Worm (Caenorhabditis elegans): ENCODE data around the gene affl-1.

affl-1 gene

ce11 chrIII:432988-433387 is 7.0 kb upstream of the affl-1 start (continued):
- TF ChIP-seq B0035.1 (tag; optimal IDR thresholded peaks at IDR 0.05), result no peak
- TF ChIP-seq dpff-1 (tag; optimal IDR thresholded peaks at IDR 0.05), result no peak
- TF ChIP-seq ztf-18 (tag; optimal IDR thresholded peaks at IDR 0.05), result no peak
- no peak for TF ChIP-seq dpl-1 (GFP tag; optimal IDR thresholded peaks at IDR 0.05)
- TF ChIP-seq ceh-91 (GFP tag; IDR thresholded peaks at IDR 0.05), result no peak
- TF ChIP-seq hsf-1 (GFP tag; IDR thresholded peaks at IDR 0.05), result no peak
- TF ChIP-seq pha-4 (tag; optimal IDR thresholded peaks at IDR 0.05), result no peak
- peak; percentile 79 for TF ChIP-seq dox-1 (GFP tag; IDR thresholded peaks at IDR 0.05)
- TF ChIP-seq Y79H2A.3 (GFP tag; conservative IDR thresholded peaks at IDR 0.05), result no peak
- no peak for TF ChIP-seq ztf-6 (GFP tag; IDR thresholded peaks at IDR 0.05)
- no peak for TF ChIP-seq F23B12.7 (tag; optimal IDR thresholded peaks at IDR 0.05; ENCODE audit: insufficient read depth)
- peak; percentile 26 for TF ChIP-seq ets-4 (GFP tag; optimal IDR thresholded peaks at IDR 0.05)
- no peak for TF ChIP-seq F10E7.11 (tag; optimal IDR thresholded peaks at IDR 0.05)
- peak; percentile 40 for TF ChIP-seq nhr-80 (tag; optimal IDR thresholded peaks at IDR 0.05)
- no peak for TF ChIP-seq snpc-4 (GFP tag; optimal IDR thresholded peaks at IDR 0.05)
- no peak for TF ChIP-seq snpc-4 (tag; optimal IDR thresholded peaks at IDR 0.05)
- TF ChIP-seq F39B2.1 (GFP tag; IDR thresholded peaks at IDR 0.05), result no peak
- peak; percentile 42 for TF ChIP-seq gei-17 (GFP tag; optimal IDR thresholded peaks at IDR 0.05)
- peak; percentile 9 for TF ChIP-seq repo-1 (tag; optimal IDR thresholded peaks at IDR 0.05)
- TF ChIP-seq die-1 (tag; optimal IDR thresholded peaks at IDR 0.05), result no peak
- TF ChIP-seq egrh-3 (GFP tag; IDR thresholded peaks at IDR 0.05), result peak; percentile 89
- no peak for TF ChIP-seq tbp1 (GFP tag; optimal IDR thresholded peaks at IDR 0.05)
- TF ChIP-seq bed-2 (GFP tag; IDR thresholded peaks at IDR 0.05), result no peak
- no peak for TF ChIP-seq T07F8.4 (tag; optimal IDR thresholded peaks at IDR 0.05)
- no peak for TF ChIP-seq nhr-27 (tag; optimal IDR thresholded peaks at IDR 0.05)
- no peak for TF ChIP-seq athp-1 (tag; optimal IDR thresholded peaks at IDR 0.05)
- no peak for TF ChIP-seq lsy-27 (tag; optimal IDR thresholded peaks at IDR 0.05; ENCODE audit: borderline replicate concordance, insufficient read depth)
- TF ChIP-seq ceh-27 (GFP tag; optimal IDR thresholded peaks at IDR 0.05), result peak; percentile 53
- TF ChIP-seq atf-7 (tag; optimal IDR thresholded peaks at IDR 0.05), result no peak
- TF ChIP-seq lin-35 (GFP tag; optimal IDR thresholded peaks at IDR 0.05), result no peak
- no peak for TF ChIP-seq hlh-12 (tag; optimal IDR thresholded peaks at IDR 0.05)
- no peak for TF ChIP-seq fkh-3 (tag; optimal IDR thresholded peaks at IDR 0.05)
- no peak for TF ChIP-seq snpc-1.3 (tag; optimal IDR thresholded peaks at IDR 0.05; ENCODE audit: insufficient read depth)
- no peak for TF ChIP-seq Y56A3A.18 (GFP tag; IDR thresholded peaks at IDR 0.05)
- no peak for TF ChIP-seq hlh-26 (GFP tag; conservative IDR thresholded peaks at IDR 0.05)
- TF ChIP-seq rcor-1 (GFP tag; IDR thresholded peaks at IDR 0.05), result 0 out of 2 replicates have a peak, but pooled peaks have one; percentile 10
- no peak for TF ChIP-seq Y67H2A.10 (GFP tag; conservative IDR thresholded peaks at IDR 0.05)
- TF ChIP-seq akir-1 (GFP tag; optimal IDR thresholded peaks at IDR 0.05), result no peak
- TF ChIP-seq ztf-26 (tag; optimal IDR thresholded peaks at IDR 0.05), result peak; percentile 36
- no peak for TF ChIP-seq bed-1 (GFP tag; IDR thresholded peaks at IDR 0.05)
- TF ChIP-seq lir-1 (GFP tag; conservative IDR thresholded peaks at IDR 0.05), result no peak
- no peak for TF ChIP-seq sptf-2 (GFP tag; optimal IDR thresholded peaks at IDR 0.05)
- TF ChIP-seq lag-1 (GFP tag; IDR thresholded peaks at IDR 0.05), result no peak
- TF ChIP-seq madf-10 (tag; optimal IDR thresholded peaks at IDR 0.05), result no peak
- no peak for TF ChIP-seq tbx-9 (tag; optimal IDR thresholded peaks at IDR 0.05; ENCODE audit: borderline replicate concordance)
- TF ChIP-seq ama-1 (optimal IDR thresholded peaks at IDR 0.05), result no peak
- TF ChIP-seq ama-1 (GFP tag; optimal IDR thresholded peaks at IDR 0.05), result no peak
- no peak for TF ChIP-seq efl-1 (GFP tag; optimal IDR thresholded peaks at IDR 0.05)
- no peak for TF ChIP-seq B0019.2 (GFP tag; conservative IDR thresholded peaks at IDR 0.05)
- no peak for TF ChIP-seq ceh-58 (GFP tag; IDR thresholded peaks at IDR 0.05)

Measured in whole organism, young adult.